Worm (Caenorhabditis elegans) whole organism, L2 larva: ENCODE data around the gene ddx-23.

Experiments used
- Y55F3AM.14 ChIP-seq: fragments of 200-800 bp; sonication (Bioruptor generic); optimal IDR thresholded peaks from 2 replicates; lab custom pipeline; 2018; ENCODE audit warnings: mild to moderate bottlenecking, missing genetic modification characterization, missing compliant biosample characterization
- ZK546.5 ChIP-seq: sonication (generic microtip); optimal IDR thresholded peaks from 2 replicates; lab custom pipeline; 2017; ENCODE audit warnings: missing biosample characterization, missing genetic modification characterization
- aly-2 ChIP-seq: fragments of 150-350 bp; optimal IDR thresholded peaks from 2 replicates; lab custom pipeline; 2014; ENCODE audit warnings: missing biosample characterization, missing genetic modification characterization
- egl-27 ChIP-seq: sonication (generic microtip); optimal IDR thresholded peaks from 3 replicates; lab custom pipeline; 2017; ENCODE audit warnings: missing biosample characterization, missing genetic modification reagents, missing genetic modification characterization
- mdl-1 ChIP-seq, 2 experiments: fragments of 150-350 bp in 1 of 2; sonication (generic microtip) in 1 of 2; optimal IDR thresholded peaks; 2 replicates each; lab custom pipeline; 2017; ENCODE audit warnings: missing biosample characterization in 2 of 2, missing genetic modification characterization in 2 of 2
- nhr-11 ChIP-seq: fragments of 150-350 bp; optimal IDR thresholded peaks from 2 replicates; lab custom pipeline; 2014; ENCODE audit warnings: missing biosample characterization, missing genetic modification characterization
- nhr-237 ChIP-seq: fragments of 150-350 bp; optimal IDR thresholded peaks from 2 replicates; lab custom pipeline; 2014; ENCODE audit warnings: missing biosample characterization, missing genetic modification characterization
- nhr-77 ChIP-seq: fragments of 150-350 bp; optimal IDR thresholded peaks from 2 replicates; lab custom pipeline; 2014; ENCODE audit warnings: missing biosample characterization, missing genetic modification characterization
- peb-1 ChIP-seq: fragments of 150-350 bp; optimal IDR thresholded peaks from 2 replicates; lab custom pipeline; 2014; ENCODE audit warnings: missing biosample characterization, missing genetic modification characterization
- unc-55 ChIP-seq: fragments of 150-350 bp; sonication (generic microtip); optimal IDR thresholded peaks from 3 replicates; lab custom pipeline; 2014; ENCODE audit warnings: missing biosample characterization, missing genetic modification reagents, missing genetic modification characterization
- unc-62 ChIP-seq: fragments of 150-350 bp; optimal IDR thresholded peaks from 2 replicates; lab custom pipeline; 2014; ENCODE audit warnings: missing biosample characterization, missing genetic modification reagents, missing genetic modification characterization
- ztf-4 ChIP-seq: fragments of 150-350 bp; optimal IDR thresholded peaks from 2 replicates; lab custom pipeline; 2014; ENCODE audit warnings: missing biosample characterization, missing genetic modification characterization

ce11 chrIII:5902558-5902957 lies 49.5 kb upstream of the ddx-23 start:
- TF ChIP-seq peb-1 (tag; lab: Kevin White, UChicago): no peak
- TF ChIP-seq aly-2 (tag; lab: Kevin White, UChicago): no peak
- no peak for TF ChIP-seq ZK546.5 (tag; lab: Kevin White, UChicago)
- TF ChIP-seq mdl-1 (tag; optimal IDR thresholded peaks at IDR 0.05; lab: Kevin White, UChicago): no peak
- TF ChIP-seq nhr-237 (tag; lab: Kevin White, UChicago): no peak
- no peak for TF ChIP-seq nhr-77 (tag; lab: Kevin White, UChicago)
- no peak for TF ChIP-seq nhr-11 (tag; lab: Kevin White, UChicago)
- TF ChIP-seq egl-27 (tag; lab: Kevin White, UChicago): no peak
- TF ChIP-seq ztf-4: no peak
- no peak for TF ChIP-seq Y55F3AM.14 (GFP tag; lab: Kevin White, UChicago)
- no peak for TF ChIP-seq unc-55
- TF ChIP-seq unc-62 (GFP tag; lab: Kevin White, UChicago): no peak
